Worm (Caenorhabditis elegans): ENCODE data around the gene ddr-2.

- TF ChIP-seq pha-4 (tag; optimal IDR thresholded peaks at IDR 0.05) (no peak), mec-3 (tag; optimal IDR thresholded peaks at IDR 0.05; ENCODE audit: borderline replicate concordance) (no peak), ceh-9 (tag; optimal IDR thresholded peaks at IDR 0.05) (no peak), ceh-6 (GFP tag; optimal IDR thresholded peaks at IDR 0.05) (no peak), ceh-2 (tag; optimal IDR thresholded peaks at IDR 0.05) (no peak), nhr-11 (tag; optimal IDR thresholded peaks at IDR 0.05) (no peak)
Measured at ce11 chrX:3282306-3282705, 32.8 kb upstream of the ddr-2 start, which contains the start of gene K09C4.5.

Measured in whole organism, late embryonic.